Worm (Caenorhabditis elegans) whole organism, L3 larva: ENCODE results near the gene W06F12.2.

ENCODE experiments used
- aly-2 ChIP-seq: fragments of 150-350 bp; optimal IDR thresholded peaks from 2 replicates; lab custom pipeline; 2014; ENCODE audit warnings: missing biosample characterization, missing genetic modification characterization
- ama-1 ChIP-seq: fragments of 150-350 bp; optimal IDR thresholded peaks from 2 replicates; lab custom pipeline; 2018
- ceh-82 ChIP-seq: fragments of 150-350 bp; optimal IDR thresholded peaks from 2 replicates; lab custom pipeline; 2014; ENCODE audit warnings: missing biosample characterization, missing genetic modification characterization
- fos-1 ChIP-seq: fragments of 150-350 bp; optimal IDR thresholded peaks from 2 replicates; lab custom pipeline; 2014; ENCODE audit warnings: missing biosample characterization, missing genetic modification characterization
- jun-1 ChIP-seq: fragments of 150-350 bp; optimal IDR thresholded peaks from 2 replicates; lab custom pipeline; 2014; ENCODE audit warnings: missing biosample characterization, missing genetic modification reagents, missing genetic modification characterization
- mdl-1 ChIP-seq: fragments of 150-350 bp; optimal IDR thresholded peaks from 2 replicates; lab custom pipeline; 2014; ENCODE audit warnings: missing biosample characterization, missing genetic modification characterization
- nfya-1 ChIP-seq: sonication (generic microtip); optimal IDR thresholded peaks from 2 replicates; lab custom pipeline; 2017; ENCODE audit warnings: missing genetic modification characterization, mild to moderate bottlenecking, missing compliant biosample characterization, antibody characterized with exemption, moderate library complexity; ENCODE audit not compliant: insufficient read depth
- nhr-28 ChIP-seq: fragments of 150-350 bp; optimal IDR thresholded peaks from 2 replicates; lab custom pipeline; 2014; ENCODE audit warnings: missing biosample characterization, missing genetic modification characterization
- unc-62 ChIP-seq: fragments of 150-350 bp; sonication (generic microtip); optimal IDR thresholded peaks from 4 replicates; lab custom pipeline; 2014; ENCODE audit warnings: missing biosample characterization, missing genetic modification reagents, missing genetic modification characterization

ce11 chrIII:13763260-13764112 lies 32.0 kb upstream of the W06F12.2 start:
- TF ChIP-seq jun-1 (tag; lab: Kevin White, UChicago): peak; percentile 42
- no peak for TF ChIP-seq ceh-82
- no peak for TF ChIP-seq mdl-1 (tag; lab: Kevin White, UChicago)
- TF ChIP-seq fos-1 (tag; lab: Kevin White, UChicago): no peak
- no peak for TF ChIP-seq unc-62 (GFP tag; lab: Kevin White, UChicago)
- TF ChIP-seq ama-1 (lab: Kevin White, UChicago): peak; percentile 57
- no peak for TF ChIP-seq aly-2 (tag; lab: Kevin White, UChicago)
- peak; percentile 45 for TF ChIP-seq nfya-1 (tag; lab: Kevin White, UChicago)
- TF ChIP-seq nhr-28 (tag; lab: Kevin White, UChicago): no peak
